Worm (Caenorhabditis elegans) whole organism, late embryonic: ENCODE results near the gene cal-7.

Experiments used
- C08G9.2 ChIP-seq: sonication (generic microtip); optimal IDR thresholded peaks from 2 replicates; lab custom pipeline; 2016; ENCODE audit warnings: mild to moderate bottlenecking, missing genetic modification characterization, moderate library complexity, missing compliant biosample characterization
- F13H6.1 ChIP-seq: sonication (generic microtip); optimal IDR thresholded peaks from 2 replicates; lab custom pipeline; 2016; ENCODE audit warnings: missing genetic modification characterization, missing compliant biosample characterization
- K09A11.1 ChIP-seq: sonication (generic microtip); optimal IDR thresholded peaks from 2 replicates; lab custom pipeline; 2017; ENCODE audit warnings: antibody characterized with exemption, mild to moderate bottlenecking, missing genetic modification characterization, missing compliant biosample characterization; ENCODE audit not compliant: insufficient read depth
- T23F11.4 ChIP-seq: fragments of 200-800 bp; sonication (Bioruptor generic); optimal IDR thresholded peaks from 2 replicates; lab custom pipeline; 2018; ENCODE audit warnings: mild to moderate bottlenecking, missing genetic modification characterization, missing compliant biosample characterization
- Y22D7AL.16 ChIP-seq: sonication (generic microtip); optimal IDR thresholded peaks from 2 replicates; lab custom pipeline; 2016; ENCODE audit warnings: missing genetic modification characterization, missing compliant biosample characterization
- ahr-1 ChIP-seq: sonication (generic microtip); optimal IDR thresholded peaks from 2 replicates; lab custom pipeline; 2016; ENCODE audit warnings: missing genetic modification characterization, missing compliant biosample characterization
- ceh-18 ChIP-seq: sonication (generic microtip); optimal IDR thresholded peaks from 2 replicates; lab custom pipeline; 2016; ENCODE audit warnings: missing genetic modification characterization, missing compliant biosample characterization
- ceh-19 ChIP-seq: fragments of 200-800 bp; sonication (Bioruptor generic); optimal IDR thresholded peaks from 2 replicates; lab custom pipeline; 2018; ENCODE audit warnings: mild to moderate bottlenecking, missing genetic modification characterization, missing compliant biosample characterization
- ceh-22 ChIP-seq: sonication (generic microtip); optimal IDR thresholded peaks from 2 replicates; lab custom pipeline; 2017; ENCODE audit warnings: missing biosample characterization, missing genetic modification characterization
- ceh-24 ChIP-seq: sonication (generic microtip); optimal IDR thresholded peaks from 2 replicates; lab custom pipeline; 2016; ENCODE audit warnings: mild to moderate bottlenecking, missing genetic modification characterization, missing compliant biosample characterization
- ceh-34 ChIP-seq: sonication (generic microtip); optimal IDR thresholded peaks from 2 replicates; lab custom pipeline; 2016; ENCODE audit warnings: mild to moderate bottlenecking, missing genetic modification characterization, missing compliant biosample characterization
- ceh-45 ChIP-seq: fragments of 200-800 bp; sonication (Bioruptor generic); IDR thresholded peaks from 2 replicates; pipeline ENCODE4 v1.3.6; 2022; ENCODE audit warnings: missing genetic modification reagents, missing genetic modification characterization, missing compliant biosample characterization
- ceh-6 ChIP-seq: fragments of 200-800 bp; sonication (Bioruptor generic); optimal IDR thresholded peaks from 2 replicates; lab custom pipeline; 2018; ENCODE audit warnings: mild to moderate bottlenecking, missing genetic modification characterization, missing compliant biosample characterization
- che-1 ChIP-seq: sonication (generic microtip); optimal IDR thresholded peaks from 2 replicates; lab custom pipeline; 2016; ENCODE audit warnings: mild to moderate bottlenecking, missing genetic modification characterization, missing compliant biosample characterization
- dve-1 ChIP-seq: sonication (generic microtip); optimal IDR thresholded peaks from 2 replicates; lab custom pipeline; 2017; ENCODE audit warnings: antibody characterized with exemption, mild to moderate bottlenecking, missing genetic modification characterization, missing compliant biosample characterization
- elt-2 ChIP-seq: sonication (generic microtip); optimal IDR thresholded peaks from 2 replicates; lab custom pipeline; 2016; ENCODE audit warnings: missing genetic modification reagents, missing genetic modification characterization, missing compliant biosample characterization
- fax-1 ChIP-seq: sonication (generic microtip); optimal IDR thresholded peaks from 2 replicates; lab custom pipeline; 2016; ENCODE audit warnings: missing genotype, missing genetic modification characterization, missing compliant biosample characterization
- fkh-10 ChIP-seq: fragments of 150-350 bp; optimal IDR thresholded peaks from 2 replicates; lab custom pipeline; 2014; ENCODE audit warnings: missing biosample characterization, missing genetic modification reagents, missing genetic modification characterization
- fkh-6 ChIP-seq: sonication (generic microtip); optimal IDR thresholded peaks from 2 replicates; lab custom pipeline; 2016; ENCODE audit warnings: missing genetic modification characterization, missing compliant biosample characterization
- gmeb-2 ChIP-seq: sonication (generic microtip); optimal IDR thresholded peaks from 2 replicates; lab custom pipeline; 2016; ENCODE audit warnings: missing genetic modification characterization, inconsistent platforms, missing compliant biosample characterization
- hlh-15 ChIP-seq: sonication (generic microtip); optimal IDR thresholded peaks from 2 replicates; lab custom pipeline; 2016; ENCODE audit warnings: missing genetic modification characterization, missing compliant biosample characterization
- hlh-30 ChIP-seq: sonication (generic microtip); optimal IDR thresholded peaks from 2 replicates; lab custom pipeline; 2017; ENCODE audit warnings: antibody characterized with exemption, missing genetic modification characterization, missing compliant biosample characterization; ENCODE audit not compliant: insufficient read depth
- hlh-6 ChIP-seq: sonication (generic microtip); optimal IDR thresholded peaks from 2 replicates; lab custom pipeline; 2016; ENCODE audit warnings: missing genotype, missing genetic modification characterization, missing compliant biosample characterization
- hlh-8 ChIP-seq: sonication (generic microtip); optimal IDR thresholded peaks from 2 replicates; lab custom pipeline; 2016; ENCODE audit warnings: missing genotype, missing genetic modification characterization, missing compliant biosample characterization
- madf-2 ChIP-seq: sonication (generic microtip); optimal IDR thresholded peaks from 2 replicates; lab custom pipeline; 2017; ENCODE audit warnings: missing genetic modification characterization, missing compliant biosample characterization
- mec-3 ChIP-seq: sonication (generic microtip); optimal IDR thresholded peaks from 2 replicates; lab custom pipeline; 2016; ENCODE audit warnings: borderline replicate concordance, missing genetic modification characterization, missing compliant biosample characterization
- npax-4 ChIP-seq: sonication (generic microtip); optimal IDR thresholded peaks from 2 replicates; lab custom pipeline; 2016; ENCODE audit warnings: missing genetic modification characterization, missing compliant biosample characterization
- odd-2 ChIP-seq: sonication (generic microtip); optimal IDR thresholded peaks from 2 replicates; lab custom pipeline; 2017; ENCODE audit warnings: antibody characterized with exemption, mild to moderate bottlenecking, missing genetic modification characterization, missing compliant biosample characterization
- pag-3 ChIP-seq: sonication (generic microtip); optimal IDR thresholded peaks from 2 replicates; lab custom pipeline; 2016; ENCODE audit warnings: missing compliant biosample characterization, missing genetic modification characterization, borderline replicate concordance
- pax-1 ChIP-seq: fragments of 150-350 bp; optimal IDR thresholded peaks from 2 replicates; lab custom pipeline; 2014; ENCODE audit warnings: missing biosample characterization, missing genetic modification characterization
- pha-2 ChIP-seq: sonication (generic microtip); optimal IDR thresholded peaks from 2 replicates; lab custom pipeline; 2017; ENCODE audit warnings: mild to moderate bottlenecking, missing genetic modification characterization, missing compliant biosample characterization
- pros-1 ChIP-seq: fragments of 150-350 bp; optimal IDR thresholded peaks from 2 replicates; lab custom pipeline; 2014; ENCODE audit warnings: missing biosample characterization, missing genetic modification reagents, missing genetic modification characterization
- ref-2 ChIP-seq: sonication (generic microtip); optimal IDR thresholded peaks from 2 replicates; lab custom pipeline; 2016; ENCODE audit warnings: missing genetic modification characterization, missing compliant biosample characterization
- rnt-1 ChIP-seq: sonication (generic microtip); optimal IDR thresholded peaks from 2 replicates; lab custom pipeline; 2016; ENCODE audit warnings: missing genetic modification characterization, missing compliant biosample characterization
- sox-2 ChIP-seq: fragments of 200-800 bp; sonication (Bioruptor generic); IDR thresholded peaks from 2 replicates; pipeline ENCODE4 v1.3.6; 2022; ENCODE audit warnings: missing genetic modification reagents, missing genetic modification characterization, missing compliant biosample characterization
- tbx-2 ChIP-seq: sonication (generic microtip); optimal IDR thresholded peaks from 2 replicates; lab custom pipeline; 2016; ENCODE audit warnings: missing genetic modification characterization, missing compliant biosample characterization
- ttx-3 ChIP-seq: sonication (generic microtip); optimal IDR thresholded peaks from 2 replicates; lab custom pipeline; 2016; ENCODE audit warnings: missing genetic modification reagents, missing genetic modification characterization, missing compliant biosample characterization
- unc-3 ChIP-seq, 2 experiments: fragments of 200-800 bp in 1 of 2; sonication (Bioruptor generic) in 1 of 2; sonication (generic microtip) in 1 of 2; conservative IDR thresholded peaks in 1 of 2; optimal IDR thresholded peaks in 1 of 2; 2 replicates each; pipeline versions ENCODE4 v1.3.6 to Lab custom; 2016 to 2022; ENCODE audit warnings: missing compliant biosample characterization in 2 of 2, missing genetic modification characterization in 2 of 2, missing genetic modification reagents in 1 of 2
- unc-42 ChIP-seq: sonication (generic microtip); optimal IDR thresholded peaks from 2 replicates; lab custom pipeline; 2016; ENCODE audit warnings: missing genotype, missing genetic modification characterization, missing compliant biosample characterization
- unc-86 ChIP-seq: sonication (generic microtip); optimal IDR thresholded peaks from 2 replicates; lab custom pipeline; 2016; ENCODE audit warnings: missing genetic modification characterization, missing compliant biosample characterization
- ztf-16 ChIP-seq: sonication (generic microtip); optimal IDR thresholded peaks from 2 replicates; lab custom pipeline; 2017; ENCODE audit warnings: missing genetic modification characterization, missing compliant biosample characterization

cal-7 gene

DNA sequence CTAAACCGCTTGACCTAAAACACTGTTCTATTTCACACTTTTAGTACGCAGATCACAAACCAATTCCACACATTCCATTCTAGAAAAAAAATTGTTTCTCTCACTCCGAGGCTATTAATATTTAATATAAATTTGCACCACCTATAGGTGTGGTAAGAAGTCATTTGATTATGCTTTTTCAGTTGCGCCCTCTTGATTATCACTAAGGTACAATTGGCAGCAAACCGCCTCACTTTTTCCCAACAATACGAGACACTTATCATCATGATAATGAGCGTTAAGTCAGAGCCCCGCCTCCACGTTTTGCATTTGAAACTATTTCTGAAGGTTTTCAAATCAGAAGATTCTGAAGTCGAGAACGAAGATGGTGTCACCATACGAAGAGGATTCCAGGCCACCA lies 3.4 kb downstream of the cal-7 start, which contains the start of gene aqp-4:
Gene aqp-4, plus strand, starts transcription at position 270 of the 400 bp plus-strand sequence.
- no peak for TF ChIP-seq dve-1
- TF ChIP-seq Y22D7AL.16 (tag; lab: Kevin White, UChicago), result no peak
- TF ChIP-seq odd-2 (tag; lab: Kevin White, UChicago), result no peak
- TF ChIP-seq hlh-6 (tag; lab: Kevin White, UChicago), result no peak
- no peak for TF ChIP-seq che-1 (tag; lab: Kevin White, UChicago)
- TF ChIP-seq hlh-15 (tag; lab: Kevin White, UChicago), result no peak
- no peak for TF ChIP-seq hlh-30
- no peak for TF ChIP-seq pag-3 (tag; lab: Kevin White, UChicago)
- TF ChIP-seq rnt-1 (tag; lab: Kevin White, UChicago), result no peak

ce11 chrV:9738077-9738705 lies 4.3 kb downstream of the cal-7 start:
- TF ChIP-seq T23F11.4 (GFP tag; lab: Kevin White, UChicago) (no peak), unc-42 (tag; lab: Kevin White, UChicago) (no peak), gmeb-2 (no peak), pax-1 (no peak), ceh-6 (GFP tag; lab: Kevin White, UChicago) (no peak), hlh-30 (no peak), unc-86 (no peak), fax-1 (tag; lab: Kevin White, UChicago) (no peak), unc-3 (GFP tag; conservative IDR thresholded peaks at IDR 0.05; lab: Robert Waterston, UW) (no peak), unc-3 (tag; optimal IDR thresholded peaks at IDR 0.05; lab: Kevin White, UChicago) (no peak), ref-2 (tag; lab: Kevin White, UChicago) (no peak), ahr-1 (no peak), hlh-15 (tag; lab: Kevin White, UChicago) (no peak), pha-2 (tag; lab: Kevin White, UChicago) (no peak), sox-2 (GFP tag; lab: Robert Waterston, UW) (no peak), fkh-6 (tag; lab: Kevin White, UChicago) (no peak), ttx-3 (tag; lab: Kevin White, UChicago) (no peak), pag-3 (tag; lab: Kevin White, UChicago) (no peak), Y22D7AL.16 (tag; lab: Kevin White, UChicago) (no peak)

ce11 chrV:9739402-9739801 lies 5.5 kb downstream of the cal-7 start, which contains the start of gene marc-1:
Gene marc-1 (plus strand): TSS chrV:9739702.
- no peak for TF ChIP-seq K09A11.1 (tag; lab: Kevin White, UChicago)

- TF ChIP-seq pros-1 (tag; lab: Kevin White, UChicago) (no peak), tbx-2 (no peak), elt-2 (tag; lab: Kevin White, UChicago) (no peak), ahr-1 (no peak), C08G9.2 (tag; lab: Kevin White, UChicago) (no peak), unc-86 (no peak), gmeb-2 (no peak), K09A11.1 (tag; lab: Kevin White, UChicago) (no peak), dve-1 (no peak), ceh-34 (tag; lab: Kevin White, UChicago) (no peak), unc-3 (GFP tag; conservative IDR thresholded peaks at IDR 0.05; lab: Robert Waterston, UW) (no peak), unc-3 (tag; optimal IDR thresholded peaks at IDR 0.05; lab: Kevin White, UChicago) (no peak), ceh-19 (GFP tag; lab: Kevin White, UChicago) (no peak), mec-3 (tag; lab: Kevin White, UChicago) (no peak)
These were observed 7.0 kb downstream of the cal-7 start, which contains the start of gene sta-2 for ce11 chrV:9740858-9741257. Gene sta-2 (plus strand): TSS chrV:9741206.

DNA sequence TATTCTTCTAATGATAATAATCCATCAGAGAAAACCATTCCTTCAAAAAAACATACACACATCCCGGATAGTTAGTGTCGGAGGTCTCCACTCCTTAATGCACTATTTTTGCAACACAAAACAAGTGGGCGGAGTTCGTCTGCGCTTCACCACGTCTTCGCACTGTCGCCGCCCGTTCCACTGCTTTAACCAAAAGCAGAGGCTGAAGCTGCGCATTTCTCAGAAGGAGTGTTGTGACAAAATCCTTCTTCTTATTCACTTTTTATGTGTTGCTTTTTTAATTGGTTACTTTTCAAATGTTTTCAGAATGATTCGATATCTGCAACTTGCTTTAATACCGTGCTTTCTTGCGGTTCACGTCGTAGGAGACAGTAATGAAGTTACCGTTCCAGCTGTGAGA lies 11.0 kb downstream of the cal-7 start, which contains the start of gene F58E6.13:
Gene F58E6.13, plus strand, starts transcription at position 301 of the 400 bp plus-strand sequence.
- TF ChIP-seq pros-1 (tag; lab: Kevin White, UChicago) (no peak), pha-2 (tag; lab: Kevin White, UChicago) (no peak), ceh-22 (no peak), hlh-6 (tag; lab: Kevin White, UChicago) (no peak), npax-4 (tag; lab: Kevin White, UChicago) (no peak), unc-3 (GFP tag; conservative IDR thresholded peaks at IDR 0.05; lab: Robert Waterston, UW) (no peak), unc-3 (tag; optimal IDR thresholded peaks at IDR 0.05; lab: Kevin White, UChicago) (no peak), ceh-34 (tag; lab: Kevin White, UChicago) (no peak), unc-42 (tag; lab: Kevin White, UChicago) (no peak), ztf-16 (tag; lab: Kevin White, UChicago) (no peak), dve-1 (no peak), ceh-45 (no peak), gmeb-2 (no peak), ceh-24 (no peak), fkh-10 (GFP tag; lab: Kevin White, UChicago) (no peak), hlh-8 (tag; lab: Kevin White, UChicago) (no peak), mec-3 (tag; lab: Kevin White, UChicago) (no peak), ceh-18 (no peak), madf-2 (tag; lab: Kevin White, UChicago) (no peak), F13H6.1 (tag; lab: Kevin White, UChicago) (no peak)
